Worm (Caenorhabditis elegans): Measurements from ENCODE around the gene smrd-1.

DNA sequence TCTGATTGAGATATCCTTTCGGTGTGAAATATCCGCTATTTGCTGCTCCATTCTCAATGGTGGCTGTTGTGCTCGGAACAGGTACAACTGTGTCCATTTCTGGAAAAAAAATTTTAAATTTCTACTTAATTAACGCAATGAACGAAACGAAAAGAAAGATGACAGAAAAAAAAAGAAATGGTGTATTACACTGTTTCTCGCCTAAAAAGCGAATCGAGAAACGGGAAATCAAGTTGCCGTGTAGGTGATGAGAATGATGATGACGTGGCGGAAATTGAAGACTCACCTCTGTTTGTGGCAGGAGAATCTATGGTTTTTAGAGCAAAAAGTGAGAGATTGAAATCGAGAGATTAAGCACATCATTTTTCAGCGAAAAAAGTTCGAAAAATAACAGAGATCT lies 49.3 kb downstream of the smrd-1 start, which contains the start of gene C38H2.3:
- TF ChIP-seq ceh-58 (GFP tag; IDR thresholded peaks at IDR 0.05), result no peak
- no peak for TF ChIP-seq lin-54 (GFP tag; optimal IDR thresholded peaks at IDR 0.05)
- TF ChIP-seq Y79H2A.3 (GFP tag; conservative IDR thresholded peaks at IDR 0.05), result no peak
- no peak for TF ChIP-seq die-1 (tag; optimal IDR thresholded peaks at IDR 0.05)
- TF ChIP-seq ceh-91 (GFP tag; IDR thresholded peaks at IDR 0.05), result no peak
- no peak for TF ChIP-seq F10E7.11 (tag; optimal IDR thresholded peaks at IDR 0.05)
- TF ChIP-seq aptf-2 (GFP tag; conservative IDR thresholded peaks at IDR 0.05), result no peak
- TF ChIP-seq snpc-4 (GFP tag; optimal IDR thresholded peaks at IDR 0.05), result no peak
- no peak for TF ChIP-seq snpc-4 (tag; optimal IDR thresholded peaks at IDR 0.05)
- no peak for TF ChIP-seq madf-10 (tag; optimal IDR thresholded peaks at IDR 0.05)
- no peak for TF ChIP-seq B0261.1 (tag; optimal IDR thresholded peaks at IDR 0.05)
- TF ChIP-seq fkh-3 (tag; optimal IDR thresholded peaks at IDR 0.05), result no peak
- no peak for TF ChIP-seq him-1 (tag; optimal IDR thresholded peaks at IDR 0.05)
- TF ChIP-seq ceh-40 (GFP tag; IDR thresholded peaks at IDR 0.05), result no peak

All from whole organism, young adult.